Worm (Caenorhabditis elegans) whole organism, L2 larva: ENCODE data around the gene fbxa-144.
A peak's percentile ranks its signal among the peaks of the same experiment; 100 is the strongest.

ENCODE experiments used
- C34F6.9 ChIP-seq: fragments of 150-350 bp; optimal IDR thresholded peaks from 2 replicates; lab custom pipeline; 2014; ENCODE audit warnings: missing biosample characterization, missing genetic modification characterization
- F13H6.1 ChIP-seq: sonication (generic microtip); optimal IDR thresholded peaks from 2 replicates; lab custom pipeline; 2016; ENCODE audit warnings: missing genetic modification characterization, missing compliant biosample characterization
- R02D3.7 ChIP-seq: fragments of 150-350 bp; optimal IDR thresholded peaks from 2 replicates; lab custom pipeline; 2014; ENCODE audit warnings: missing biosample characterization, missing genetic modification characterization
- Y55F3AM.14 ChIP-seq: fragments of 200-800 bp; sonication (Bioruptor generic); optimal IDR thresholded peaks from 2 replicates; lab custom pipeline; 2018; ENCODE audit warnings: mild to moderate bottlenecking, missing genetic modification characterization, missing compliant biosample characterization
- alr-1 ChIP-seq: fragments of 150-350 bp; optimal IDR thresholded peaks from 2 replicates; lab custom pipeline; 2014; ENCODE audit warnings: missing biosample characterization, missing genetic modification characterization
- aly-2 ChIP-seq: fragments of 150-350 bp; optimal IDR thresholded peaks from 2 replicates; lab custom pipeline; 2014; ENCODE audit warnings: missing biosample characterization, missing genetic modification characterization
- ceh-16 ChIP-seq: fragments of 150-350 bp; optimal IDR thresholded peaks from 2 replicates; lab custom pipeline; 2014; ENCODE audit warnings: missing biosample characterization, missing genetic modification characterization
- ceh-82 ChIP-seq: fragments of 150-350 bp; optimal IDR thresholded peaks from 2 replicates; lab custom pipeline; 2014; ENCODE audit warnings: missing biosample characterization, missing genetic modification characterization
- crh-2 ChIP-seq: sonication (generic microtip); optimal IDR thresholded peaks from 2 replicates; lab custom pipeline; 2017; ENCODE audit warnings: missing biosample characterization, missing genetic modification characterization
- fos-1 ChIP-seq: fragments of 150-350 bp; optimal IDR thresholded peaks from 2 replicates; lab custom pipeline; 2014; ENCODE audit warnings: missing biosample characterization, missing genetic modification characterization
- gmeb-1 ChIP-seq: fragments of 150-350 bp; optimal IDR thresholded peaks from 2 replicates; lab custom pipeline; 2014; ENCODE audit warnings: missing biosample characterization, missing genetic modification characterization
- lin-11 ChIP-seq: fragments of 150-350 bp; sonication (generic microtip); optimal IDR thresholded peaks from 2 replicates; lab custom pipeline; 2014; ENCODE audit warnings: missing biosample characterization, missing genetic modification characterization, inconsistent platforms, mixed read lengths
- lin-13 ChIP-seq: fragments of 150-350 bp; optimal IDR thresholded peaks from 2 replicates; lab custom pipeline; 2014; ENCODE audit warnings: missing biosample characterization, missing genetic modification reagents, missing genetic modification characterization
- lin-39 ChIP-seq: fragments of 150-350 bp; optimal IDR thresholded peaks from 2 replicates; lab custom pipeline; 2014; ENCODE audit warnings: missing biosample characterization, missing genetic modification reagents, missing genetic modification characterization
- mab-5 ChIP-seq: fragments of 150-350 bp; optimal IDR thresholded peaks from 2 replicates; lab custom pipeline; 2014; ENCODE audit warnings: missing biosample characterization, missing genetic modification characterization
- nhr-11 ChIP-seq: fragments of 150-350 bp; optimal IDR thresholded peaks from 2 replicates; lab custom pipeline; 2014; ENCODE audit warnings: missing biosample characterization, missing genetic modification characterization
- nhr-129 ChIP-seq: fragments of 150-350 bp; optimal IDR thresholded peaks from 2 replicates; lab custom pipeline; 2014; ENCODE audit warnings: missing biosample characterization, missing genetic modification characterization
- nhr-21 ChIP-seq: fragments of 150-350 bp; optimal IDR thresholded peaks from 2 replicates; lab custom pipeline; 2014; ENCODE audit warnings: missing biosample characterization, missing genetic modification characterization
- nhr-25 ChIP-seq: fragments of 150-350 bp; sonication (generic microtip); optimal IDR thresholded peaks from 3 replicates; lab custom pipeline; 2014; ENCODE audit warnings: missing biosample characterization, missing genetic modification characterization
- nhr-6 ChIP-seq: fragments of 150-350 bp; optimal IDR thresholded peaks from 2 replicates; lab custom pipeline; 2014; ENCODE audit warnings: missing biosample characterization, missing genetic modification characterization
- nhr-77 ChIP-seq: fragments of 150-350 bp; optimal IDR thresholded peaks from 2 replicates; lab custom pipeline; 2014; ENCODE audit warnings: missing biosample characterization, missing genetic modification characterization
- peb-1 ChIP-seq: fragments of 150-350 bp; optimal IDR thresholded peaks from 2 replicates; lab custom pipeline; 2014; ENCODE audit warnings: missing biosample characterization, missing genetic modification characterization
- sma-3 ChIP-seq: sonication (generic microtip); optimal IDR thresholded peaks from 2 replicates; lab custom pipeline; 2016; ENCODE audit warnings: missing genetic modification reagents, missing genetic modification characterization, missing compliant biosample characterization
- snpc-4 ChIP-seq: fragments of 150-350 bp; optimal IDR thresholded peaks from 2 replicates; lab custom pipeline; 2014; ENCODE audit warnings: missing biosample characterization, missing genetic modification characterization
- unc-39 ChIP-seq: fragments of 150-350 bp; optimal IDR thresholded peaks from 2 replicates; lab custom pipeline; 2014; ENCODE audit warnings: missing biosample characterization, missing genetic modification characterization
- unc-55 ChIP-seq: fragments of 150-350 bp; sonication (generic microtip); optimal IDR thresholded peaks from 3 replicates; lab custom pipeline; 2014; ENCODE audit warnings: missing biosample characterization, missing genetic modification reagents, missing genetic modification characterization
- unc-62 ChIP-seq: fragments of 150-350 bp; optimal IDR thresholded peaks from 2 replicates; lab custom pipeline; 2014; ENCODE audit warnings: missing biosample characterization, missing genetic modification reagents, missing genetic modification characterization
- zag-1 ChIP-seq: fragments of 150-350 bp; optimal IDR thresholded peaks from 2 replicates; lab custom pipeline; 2014; ENCODE audit warnings: missing biosample characterization, missing genetic modification characterization
- ztf-1 ChIP-seq: fragments of 200-800 bp; sonication (Bioruptor generic); conservative IDR thresholded peaks from 2 replicates; pipeline ENCODE4 v1.3.6; 2022; ENCODE audit warnings: missing genetic modification characterization, missing compliant biosample characterization
- ztf-11 ChIP-seq: sonication (generic microtip); optimal IDR thresholded peaks from 2 replicates; lab custom pipeline; 2017; ENCODE audit warnings: missing biosample characterization, missing genetic modification characterization

Gene fbxa-144

ce11 chrV:16174109-16174508, 41.5 kb upstream of the fbxa-144 start:
- TF ChIP-seq ceh-16 (tag; lab: Kevin White, UChicago) (no peak), fos-1 (peak; percentile 35), ztf-1 (no peak)

ce11 chrV:16171721-16172120, 39.1 kb upstream of the fbxa-144 start, which contains the start of gene K05D4.9:
TSS of gene K05D4.9 (minus strand) at chrV:16171821.
- TF ChIP-seq aly-2 (tag; lab: Kevin White, UChicago) (no peak), mab-5 (tag; lab: Kevin White, UChicago) (no peak)

DNA sequence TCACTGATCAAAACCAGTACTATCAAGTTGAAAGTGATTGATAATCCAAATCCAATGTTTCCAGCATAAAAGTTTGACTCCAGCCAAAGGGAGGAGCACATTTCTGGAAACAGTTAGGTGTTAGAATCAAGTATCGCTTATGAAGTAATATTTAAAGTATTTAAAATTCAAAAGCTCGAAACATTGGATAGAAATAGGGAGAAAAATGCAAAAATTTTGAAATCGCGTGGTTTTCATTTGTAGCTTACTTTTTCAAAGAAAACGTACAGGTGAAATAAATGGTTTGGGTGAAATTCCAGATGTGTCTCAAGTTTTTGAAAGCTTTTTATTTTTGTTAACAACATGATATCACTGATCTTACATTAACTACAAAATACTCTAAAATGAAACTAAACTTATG, 36.4 kb upstream of the fbxa-144 start, which contains the start of gene str-111:
TSS of gene str-111 (minus strand) at position 101 of the 400 bp plus-strand sequence.
- TF ChIP-seq ztf-1 (no peak), lin-39 (tag; lab: Kevin White, UChicago) (no peak), peb-1 (no peak), nhr-129 (tag; lab: Kevin White, UChicago) (no peak), aly-2 (tag; lab: Kevin White, UChicago) (no peak), zag-1 (tag; lab: Kevin White, UChicago) (no peak), R02D3.7 (tag; lab: Kevin White, UChicago) (no peak), crh-2 (tag; lab: Kevin White, UChicago) (no peak), nhr-6 (tag; lab: Kevin White, UChicago) (no peak), nhr-21 (no peak)

ce11 chrV:16165936-16166335, 33.3 kb upstream of the fbxa-144 start, which contains the start of gene str-108:
TSS of gene str-108 (plus strand) at chrV:16166236.
- no peak for TF ChIP-seq fos-1
- TF ChIP-seq unc-39 (tag; lab: Kevin White, UChicago), result no peak
- TF ChIP-seq nhr-25 (tag; lab: Kevin White, UChicago), result no peak
- no peak for TF ChIP-seq unc-62 (GFP tag; lab: Kevin White, UChicago)
- TF ChIP-seq zag-1 (tag; lab: Kevin White, UChicago), result no peak
- TF ChIP-seq lin-13 (GFP tag; lab: Kevin White, UChicago), result no peak
- no peak for TF ChIP-seq lin-11 (tag; lab: Kevin White, UChicago)
- TF ChIP-seq C34F6.9, result no peak
- no peak for TF ChIP-seq nhr-6 (tag; lab: Kevin White, UChicago)
- no peak for TF ChIP-seq ztf-11 (tag; lab: Kevin White, UChicago)
- no peak for TF ChIP-seq sma-3 (GFP tag; lab: Kevin White, UChicago)
- TF ChIP-seq ztf-1, result no peak
- TF ChIP-seq gmeb-1 (tag; lab: Kevin White, UChicago), result no peak
- no peak for TF ChIP-seq nhr-129 (tag; lab: Kevin White, UChicago)
- no peak for TF ChIP-seq alr-1 (tag; lab: Kevin White, UChicago)
- TF ChIP-seq F13H6.1, result no peak
- TF ChIP-seq ceh-82 (tag; lab: Kevin White, UChicago), result no peak

- TF ChIP-seq Y55F3AM.14 (GFP tag; lab: Kevin White, UChicago) (no peak), nhr-77 (no peak), nhr-11 (tag; lab: Kevin White, UChicago) (no peak), unc-39 (tag; lab: Kevin White, UChicago) (no peak), zag-1 (tag; lab: Kevin White, UChicago) (no peak), F13H6.1 (no peak), C34F6.9 (no peak)
These were observed 31.1 kb upstream of the fbxa-144 start, which contains the start of gene F10A3.12 for ce11 chrV:16163719-16164118. TSS of gene F10A3.12 (plus strand) at chrV:16164019.

ce11 chrV:16162124-16162735, 29.6 kb upstream of the fbxa-144 start, which contains the start of the genes str-109 and F10A3.11:
TSS of gene str-109 (minus strand) at chrV:16162224.
TSS of gene F10A3.11 (plus strand) at chrV:16162685.
- TF ChIP-seq snpc-4 (tag; lab: Kevin White, UChicago), result no peak
- no peak for TF ChIP-seq mab-5 (tag; lab: Kevin White, UChicago)
- no peak for TF ChIP-seq Y55F3AM.14 (GFP tag; lab: Kevin White, UChicago)

DNA sequence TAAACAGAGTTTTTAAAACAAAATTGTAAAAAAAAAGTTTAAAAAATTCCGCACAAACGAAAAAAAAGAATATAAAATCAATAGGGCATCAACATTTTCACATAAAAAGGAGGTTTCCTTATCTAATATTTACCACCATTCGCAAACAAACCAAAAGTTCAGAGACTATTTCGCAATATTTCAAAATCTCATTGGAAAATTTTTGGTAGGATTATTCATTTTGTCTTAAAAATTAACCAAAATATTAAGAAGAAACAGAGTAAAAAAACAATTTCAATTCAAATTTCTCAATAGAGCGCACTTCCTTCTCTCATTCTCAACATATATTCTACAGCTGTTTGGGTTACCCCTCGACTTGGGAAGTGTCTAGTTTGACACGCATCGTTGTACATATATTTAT, 27.5 kb upstream of the fbxa-144 start:
- TF ChIP-seq nhr-129 (tag; lab: Kevin White, UChicago) (peak; percentile 83), fos-1 (peak; percentile 62), peb-1 (no peak), unc-39 (tag; lab: Kevin White, UChicago) (no peak), nhr-6 (tag; lab: Kevin White, UChicago) (no peak), unc-55 (GFP tag; lab: Kevin White, UChicago) (peak; percentile 56)
